Worm (Caenorhabditis elegans) whole organism, L4 larva: Measurements from ENCODE around the gene ZK892.3.

Experiments used
- F37D6.2 ChIP-seq: sonication (generic microtip); optimal IDR thresholded peaks from 2 replicates; lab custom pipeline; 2016; ENCODE audit warnings: mild to moderate bottlenecking, missing genetic modification characterization, missing compliant biosample characterization
- R02D3.7 ChIP-seq: fragments of 150-350 bp; sonication (generic microtip); optimal IDR thresholded peaks from 3 replicates; lab custom pipeline; 2014; ENCODE audit warnings: missing biosample characterization, missing genetic modification characterization
- T26A8.4 ChIP-seq: fragments of 200-800 bp; sonication (Bioruptor generic); IDR thresholded peaks from 2 replicates; pipeline ENCODE4 v1.3.6; 2022; ENCODE audit warnings: missing genetic modification characterization, missing compliant biosample characterization
- Y105C5A.15 ChIP-seq: fragments of 200-800 bp; sonication (Bioruptor generic); IDR thresholded peaks from 2 replicates; pipeline ENCODE4 v1.3.6; 2022; ENCODE audit warnings: missing genetic modification characterization, missing compliant biosample characterization
- Y5F2A.4 ChIP-seq: fragments of 200-800 bp; sonication (Bioruptor generic); optimal IDR thresholded peaks from 2 replicates; lab custom pipeline; 2018; ENCODE audit warnings: mild to moderate bottlenecking, missing genetic modification characterization, missing compliant biosample characterization
- ZK337.2 ChIP-seq: fragments of 200-800 bp; sonication (Bioruptor generic); IDR thresholded peaks from 2 replicates; pipeline ENCODE4 v1.3.6; 2022; ENCODE audit warnings: missing genetic modification reagents, missing genetic modification characterization, missing compliant biosample characterization
- aha-1 ChIP-seq: fragments of 150-350 bp; peaks from one replicate; lab custom pipeline; 2014; ENCODE audit warnings: missing biosample characterization, missing genetic modification characterization
- ceh-20 ChIP-seq: fragments of 200-800 bp; sonication (Bioruptor generic); IDR thresholded peaks from 2 replicates; pipeline ENCODE4 v1.3.6; 2022; ENCODE audit warnings: missing genetic modification reagents, missing genetic modification characterization, missing compliant biosample characterization
- ceh-28 ChIP-seq: fragments of 150-350 bp; optimal IDR thresholded peaks from 2 replicates; lab custom pipeline; 2014; ENCODE audit warnings: missing biosample characterization, missing genetic modification reagents, missing genetic modification characterization
- ceh-44 ChIP-seq: fragments of 200-800 bp; sonication (Bioruptor generic); IDR thresholded peaks from 2 replicates; pipeline ENCODE4 v1.3.6; 2022; ENCODE audit warnings: missing genetic modification reagents, missing genetic modification characterization, missing compliant biosample characterization
- ceh-62 ChIP-seq: sonication (generic microtip); optimal IDR thresholded peaks from 2 replicates; lab custom pipeline; 2017; ENCODE audit warnings: missing biosample characterization, missing genetic modification characterization
- cey-2 ChIP-seq: sonication (generic microtip); optimal IDR thresholded peaks from 3 replicates; lab custom pipeline; 2017; ENCODE audit warnings: missing genetic modification characterization, mild to moderate bottlenecking, missing compliant biosample characterization, antibody characterized with exemption, borderline replicate concordance; ENCODE audit not compliant: insufficient read depth
- daf-16 ChIP-seq, 3 experiments: sonication (generic microtip); optimal IDR thresholded peaks; 2 replicates each; lab custom pipeline; 2016 to 2017; ENCODE audit warnings: missing genetic modification characterization in 3 of 3, missing genetic modification reagents in 3 of 3, mild to moderate bottlenecking in 2 of 3, missing compliant biosample characterization in 2 of 3, missing biosample characterization in 1 of 3, moderate library complexity in 1 of 3
- daf-19 ChIP-seq: fragments of 200-800 bp; sonication (Bioruptor generic); conservative IDR thresholded peaks from 2 replicates; pipeline ENCODE4 v1.3.6; 2022; ENCODE audit warnings: missing genetic modification characterization, missing compliant biosample characterization
- dmd-6 ChIP-seq: fragments of 200-800 bp; sonication (Bioruptor generic); IDR thresholded peaks from 2 replicates; pipeline ENCODE4 v1.3.6; 2022; ENCODE audit warnings: missing genetic modification reagents, missing genetic modification characterization, missing compliant biosample characterization
- egl-43 ChIP-seq: fragments of 200-800 bp; sonication (Bioruptor generic); IDR thresholded peaks from 2 replicates; pipeline ENCODE4 v1.3.6; 2022; ENCODE audit warnings: missing genetic modification reagents, missing genetic modification characterization, missing compliant biosample characterization
- fkh-10 ChIP-seq: fragments of 150-350 bp; optimal IDR thresholded peaks from 2 replicates; lab custom pipeline; 2014; ENCODE audit warnings: missing biosample characterization, missing genetic modification reagents, missing genetic modification characterization
- hif-1 ChIP-seq, 2 experiments: sonication (generic microtip); optimal IDR thresholded peaks; 2 replicates each; lab custom pipeline; 2016 to 2017; ENCODE audit warnings: missing compliant biosample characterization in 2 of 2, missing genetic modification characterization in 2 of 2, missing genetic modification reagents in 2 of 2, missing genotype in 2 of 2, mild to moderate bottlenecking in 1 of 2
- hlh-30 ChIP-seq: sonication (generic microtip); optimal IDR thresholded peaks from 2 replicates; lab custom pipeline; 2017; ENCODE audit warnings: antibody characterized with exemption, mild to moderate bottlenecking, missing genetic modification characterization, missing compliant biosample characterization; ENCODE audit not compliant: insufficient read depth
- hmg-1.1 ChIP-seq: fragments of 200-800 bp; sonication (Bioruptor generic); IDR thresholded peaks from 2 replicates; pipeline ENCODE4 v1.3.6; 2022; ENCODE audit warnings: missing genetic modification reagents, missing genetic modification characterization, missing compliant biosample characterization
- lin-15B ChIP-seq: fragments of 150-350 bp; sonication (generic microtip); optimal IDR thresholded peaks from 3 replicates; lab custom pipeline; 2014; ENCODE audit warnings: missing biosample characterization, missing genetic modification characterization
- lin-38 ChIP-seq: fragments of 200-800 bp; sonication (Bioruptor generic); IDR thresholded peaks from 2 replicates; pipeline ENCODE4 v1.3.6; 2022; ENCODE audit warnings: missing genetic modification reagents, missing genetic modification characterization, missing compliant biosample characterization
- lsy-2 ChIP-seq, 2 experiments: fragments of 150-350 bp in 1 of 2; sonication (generic microtip) in 1 of 2; optimal IDR thresholded peaks; 2 replicates each; lab custom pipeline; 2014 to 2017; ENCODE audit warnings: missing biosample characterization in 2 of 2, missing genetic modification characterization in 2 of 2
- mdl-1 ChIP-seq, 2 experiments: fragments of 150-350 bp in 1 of 2; sonication (generic microtip) in 1 of 2; optimal IDR thresholded peaks; 2 replicates each; lab custom pipeline; 2014 to 2017; ENCODE audit warnings: missing biosample characterization in 2 of 2, missing genetic modification characterization in 2 of 2
- mep-1 ChIP-seq: fragments of 150-350 bp; sonication (generic microtip); optimal IDR thresholded peaks from 3 replicates; lab custom pipeline; 2014; ENCODE audit warnings: missing biosample characterization, missing genetic modification characterization
- mes-2 ChIP-seq: sonication (generic microtip); optimal IDR thresholded peaks from 2 replicates; lab custom pipeline; 2016; ENCODE audit warnings: missing genotype, mild to moderate bottlenecking, missing genetic modification characterization, missing compliant biosample characterization; ENCODE audit not compliant: poor library complexity, severe bottlenecking
- mxl-2 ChIP-seq: fragments of 200-800 bp; sonication (Bioruptor generic); conservative IDR thresholded peaks from 2 replicates; pipeline ENCODE4 v1.3.6; 2022; ENCODE audit warnings: missing genetic modification reagents, missing genetic modification characterization, missing compliant biosample characterization
- mxl-3 ChIP-seq: fragments of 200-800 bp; sonication (Bioruptor generic); optimal IDR thresholded peaks from 2 replicates; lab custom pipeline; 2018; ENCODE audit warnings: mild to moderate bottlenecking, missing genetic modification characterization, missing compliant biosample characterization
- nhr-11 ChIP-seq: fragments of 150-350 bp; optimal IDR thresholded peaks from 2 replicates; lab custom pipeline; 2014; ENCODE audit warnings: missing biosample characterization, missing genetic modification characterization
- nhr-111 ChIP-seq: fragments of 200-800 bp; sonication (Bioruptor generic); optimal IDR thresholded peaks from 2 replicates; lab custom pipeline; 2018; ENCODE audit warnings: mild to moderate bottlenecking, missing genetic modification characterization, missing compliant biosample characterization
- nhr-25 ChIP-seq: sonication (generic microtip); optimal IDR thresholded peaks from 2 replicates; lab custom pipeline; 2017; ENCODE audit warnings: missing genetic modification characterization, mild to moderate bottlenecking, missing compliant biosample characterization, antibody characterized with exemption, moderate library complexity, borderline replicate concordance; ENCODE audit not compliant: insufficient read depth
- nhr-28 ChIP-seq: fragments of 150-350 bp; optimal IDR thresholded peaks from 2 replicates; lab custom pipeline; 2014; ENCODE audit warnings: missing biosample characterization, missing genetic modification characterization
- nhr-42 ChIP-seq: fragments of 200-800 bp; sonication (Bioruptor generic); IDR thresholded peaks from 2 replicates; pipeline ENCODE4 v1.3.6; 2022; ENCODE audit warnings: missing genetic modification characterization, missing compliant biosample characterization
- nhr-48 ChIP-seq: sonication (generic microtip); optimal IDR thresholded peaks from 2 replicates; lab custom pipeline; 2016; ENCODE audit warnings: mild to moderate bottlenecking, missing genetic modification characterization, missing compliant biosample characterization
- nhr-6 ChIP-seq: fragments of 150-350 bp; optimal IDR thresholded peaks from 2 replicates; lab custom pipeline; 2014; ENCODE audit warnings: missing biosample characterization, missing genetic modification characterization
- nhr-76 ChIP-seq: fragments of 150-350 bp; optimal IDR thresholded peaks from 2 replicates; lab custom pipeline; 2014; ENCODE audit warnings: missing biosample characterization, missing genetic modification characterization
- saeg-2 ChIP-seq: fragments of 200-800 bp; sonication (Bioruptor generic); IDR thresholded peaks from 2 replicates; pipeline ENCODE4 v1.3.6; 2022; ENCODE audit warnings: missing genetic modification reagents, missing genetic modification characterization, missing compliant biosample characterization
- tag-97 ChIP-seq: fragments of 200-800 bp; sonication (Bioruptor generic); IDR thresholded peaks from 2 replicates; pipeline ENCODE4 v1.3.6; 2022; ENCODE audit warnings: missing genetic modification characterization, missing compliant biosample characterization
- unc-130 ChIP-seq: sonication (generic microtip); optimal IDR thresholded peaks from 2 replicates; lab custom pipeline; 2016; ENCODE audit warnings: missing genetic modification reagents, missing genetic modification characterization, missing compliant biosample characterization
- unc-39 ChIP-seq: sonication (generic microtip); optimal IDR thresholded peaks from 2 replicates; lab custom pipeline; 2017; ENCODE audit warnings: missing biosample characterization, missing genetic modification characterization
- unc-62 ChIP-seq, 3 experiments: fragments of 150-350 bp in 1 of 3; sonication (generic microtip); optimal IDR thresholded peaks in 2 of 3; peaks in 1 of 3; 1 replicate in 1 of 3; 2 replicates in 2 of 3; lab custom pipeline; 2014 to 2017; ENCODE audit warnings: missing biosample characterization in 3 of 3, missing genetic modification characterization in 3 of 3, missing genetic modification reagents in 3 of 3, missing genotype in 1 of 3
- vab-7 ChIP-seq: fragments of 200-800 bp; sonication (Bioruptor generic); IDR thresholded peaks from 2 replicates; pipeline ENCODE4 v1.3.6; 2022; ENCODE audit warnings: missing genetic modification reagents, missing genetic modification characterization, missing compliant biosample characterization

The ZK892.3 gene

ce11 chrII:9980077-9980631 lies 21.5 kb upstream of the ZK892.3 start, which contains the start of gene ZK892.6:
ZK892.6 (minus strand) TSS chrII:9980127.
- TF ChIP-seq nhr-6 (tag; lab: Kevin White, UChicago) (no peak), hlh-30 (tag; lab: Kevin White, UChicago) (no peak), lin-38 (GFP tag; lab: Robert Waterston, UW) (no peak), ceh-28 (tag; lab: Kevin White, UChicago) (no peak), tag-97 (GFP tag; lab: Robert Waterston, UW) (no peak), mes-2 (tag; lab: Kevin White, UChicago) (no peak), nhr-76 (tag; lab: Kevin White, UChicago) (no peak), ceh-44 (no peak), ceh-62 (tag; lab: Kevin White, UChicago) (no peak), F37D6.2 (no peak), dmd-6 (GFP tag; lab: Robert Waterston, UW) (no peak), T26A8.4 (GFP tag; lab: Robert Waterston, UW) (no peak), lsy-2 (tag; optimal IDR thresholded peaks at IDR 0.05; lab: Kevin White, UChicago) (no peak), unc-39 (tag; lab: Kevin White, UChicago) (no peak), R02D3.7 (no peak), Y105C5A.15 (GFP tag; lab: Robert Waterston, UW) (no peak), unc-130 (GFP tag; lab: Kevin White, UChicago) (no peak), daf-16 (GFP tag; optimal IDR thresholded peaks at IDR 0.05; lab: Kevin White, UChicago) (no peak), daf-16 (tag; optimal IDR thresholded peaks at IDR 0.05; lab: Kevin White, UChicago) (no peak), lin-15B (no peak)

- no peak for TF ChIP-seq hif-1 (tag; optimal IDR thresholded peaks at IDR 0.05; lab: Kevin White, UChicago)
- no peak for TF ChIP-seq saeg-2
These were observed 19.9 kb upstream of the ZK892.3 start, which contains the start of gene sdz-38 for ce11 chrII:9981760-9982159. sdz-38 (minus strand) TSS chrII:9981860.

- TF ChIP-seq R02D3.7 (no peak), nhr-42 (GFP tag; lab: Robert Waterston, UW) (no peak), Y5F2A.4 (GFP tag; lab: Kevin White, UChicago) (no peak), ZK337.2 (GFP tag; lab: Robert Waterston, UW) (no peak)
- TF ChIP-seq, all 104 proteins: peak for 0
These were observed 19.2 kb upstream of the ZK892.3 start for ce11 chrII:9982437-9982836.

ce11 chrII:9984866-9985336 lies 16.7 kb upstream of the ZK892.3 start:
- TF ChIP-seq aha-1 (tag; lab: Kevin White, UChicago) (no peak), hmg-1.1 (peak; percentile 51; the same call in 1 of the 2 replicates), nhr-11 (tag; lab: Kevin White, UChicago) (peak; percentile 89), daf-16 (GFP tag; optimal IDR thresholded peaks at IDR 0.05; lab: Kevin White, UChicago) (peak in 1 of 2 experiments; percentile 88), daf-16 (tag; optimal IDR thresholded peaks at IDR 0.05; lab: Kevin White, UChicago) (no peak), daf-19 (GFP tag; lab: Robert Waterston, UW) (no peak), lsy-2 (tag; optimal IDR thresholded peaks at IDR 0.05; lab: Kevin White, UChicago) (peak in 1 of 2 experiments; percentile 9), mdl-1 (tag; optimal IDR thresholded peaks at IDR 0.05; lab: Kevin White, UChicago) (peak in 1 of 2 experiments; percentile 18), nhr-111 (GFP tag; lab: Kevin White, UChicago) (no peak), nhr-48 (tag; lab: Kevin White, UChicago) (no peak), nhr-25 (tag; lab: Kevin White, UChicago) (no peak), nhr-6 (tag; lab: Kevin White, UChicago) (no peak), ceh-62 (tag; lab: Kevin White, UChicago) (no peak), mxl-3 (GFP tag; lab: Kevin White, UChicago) (peak; percentile 18), ceh-20 (GFP tag; lab: Robert Waterston, UW) (0 out of 2 replicates have a peak, but pooled peaks have one; percentile 50), nhr-28 (tag; lab: Kevin White, UChicago) (peak; percentile 14), vab-7 (no peak), egl-43 (GFP tag; lab: Robert Waterston, UW) (no peak), unc-62 (GFP tag; optimal IDR thresholded peaks at IDR 0.05 in 1 of 2; lab: Kevin White, UChicago) (peak in 1 of 2 experiments; percentile 98), unc-62 (tag; optimal IDR thresholded peaks at IDR 0.05; lab: Kevin White, UChicago) (no peak), mxl-2 (GFP tag; lab: Robert Waterston, UW) (no peak), hlh-30 (tag; lab: Kevin White, UChicago) (peak; percentile 1), mes-2 (tag; lab: Kevin White, UChicago) (no peak), cey-2 (tag; lab: Kevin White, UChicago) (no peak), mep-1 (tag; lab: Kevin White, UChicago) (no peak), fkh-10 (GFP tag; lab: Kevin White, UChicago) (peak; percentile 9)
